Worm (Caenorhabditis elegans) whole organism, L4 larva: Measurements from ENCODE around the gene eif-3.G.
A peak's percentile ranks its signal among the peaks of the same experiment; 100 is the strongest.

Experiments
- F10B5.3 ChIP-seq: sonication (generic microtip); optimal IDR thresholded peaks from 2 replicates; lab custom pipeline; 2016; ENCODE audit warnings: mild to moderate bottlenecking, missing genetic modification characterization, missing compliant biosample characterization
- F26F4.8 ChIP-seq: fragments of 200-800 bp; sonication (Bioruptor generic); conservative IDR thresholded peaks from 2 replicates; pipeline ENCODE4 v1.3.6; 2022; ENCODE audit warnings: missing genetic modification characterization, missing compliant biosample characterization
- F49E8.2 ChIP-seq: sonication (generic microtip); optimal IDR thresholded peaks from 2 replicates; lab custom pipeline; 2016; ENCODE audit warnings: missing compliant biosample characterization, mild to moderate bottlenecking, missing genetic modification characterization, borderline replicate concordance
- T20F7.1 ChIP-seq: fragments of 200-800 bp; sonication (Bioruptor generic); optimal IDR thresholded peaks from 2 replicates; lab custom pipeline; 2018; ENCODE audit warnings: mild to moderate bottlenecking, missing genetic modification characterization, missing compliant biosample characterization
- Y105C5A.15 ChIP-seq: fragments of 200-800 bp; sonication (Bioruptor generic); IDR thresholded peaks from 2 replicates; pipeline ENCODE4 v1.3.6; 2022; ENCODE audit warnings: missing genetic modification characterization, missing compliant biosample characterization
- aha-1 ChIP-seq: fragments of 150-350 bp; peaks from one replicate; lab custom pipeline; 2014; ENCODE audit warnings: missing biosample characterization, missing genetic modification characterization
- aly-2 ChIP-seq: sonication (generic microtip); optimal IDR thresholded peaks from 2 replicates; lab custom pipeline; 2018; ENCODE audit warnings: missing biosample characterization, missing genetic modification characterization
- attf-4 ChIP-seq: sonication (generic microtip); optimal IDR thresholded peaks from 3 replicates; lab custom pipeline; 2017; ENCODE audit warnings: missing biosample characterization, missing genetic modification characterization
- ceh-32 ChIP-seq: sonication (generic microtip); optimal IDR thresholded peaks from 2 replicates; lab custom pipeline; 2016; ENCODE audit warnings: mild to moderate bottlenecking, missing genetic modification characterization, missing compliant biosample characterization; ENCODE audit not compliant: poor library complexity
- ceh-62 ChIP-seq: sonication (generic microtip); optimal IDR thresholded peaks from 2 replicates; lab custom pipeline; 2017; ENCODE audit warnings: missing biosample characterization, missing genetic modification characterization
- cey-2 ChIP-seq: sonication (generic microtip); optimal IDR thresholded peaks from 3 replicates; lab custom pipeline; 2017; ENCODE audit warnings: missing genetic modification characterization, mild to moderate bottlenecking, missing compliant biosample characterization, antibody characterized with exemption, borderline replicate concordance; ENCODE audit not compliant: insufficient read depth
- ctbp-1 ChIP-seq: fragments of 200-800 bp; sonication (Bioruptor generic); IDR thresholded peaks from 2 replicates; pipeline ENCODE4 v1.3.6; 2022; ENCODE audit warnings: missing genetic modification reagents, missing genetic modification characterization, missing compliant biosample characterization
- dmd-9 ChIP-seq: fragments of 200-800 bp; sonication (Bioruptor generic); IDR thresholded peaks from 2 replicates; pipeline ENCODE4 v1.3.6; 2022; ENCODE audit warnings: missing genetic modification reagents, missing genetic modification characterization, missing compliant biosample characterization
- dpl-1 ChIP-seq: fragments of 150-350 bp; optimal IDR thresholded peaks from 2 replicates; lab custom pipeline; 2014; ENCODE audit warnings: missing biosample characterization, missing genetic modification reagents, missing genetic modification characterization
- egl-27 ChIP-seq: sonication (generic microtip); optimal IDR thresholded peaks from 3 replicates; lab custom pipeline; 2017; ENCODE audit warnings: missing biosample characterization, missing genetic modification reagents, missing genetic modification characterization
- egl-43 ChIP-seq: fragments of 200-800 bp; sonication (Bioruptor generic); IDR thresholded peaks from 2 replicates; pipeline ENCODE4 v1.3.6; 2022; ENCODE audit warnings: missing genetic modification reagents, missing genetic modification characterization, missing compliant biosample characterization
- fos-1 ChIP-seq: fragments of 150-350 bp; optimal IDR thresholded peaks from 2 replicates; lab custom pipeline; 2014; ENCODE audit warnings: missing biosample characterization, missing genetic modification characterization
- hif-1 ChIP-seq, 2 experiments: sonication (generic microtip); optimal IDR thresholded peaks; 2 replicates each; lab custom pipeline; 2016 to 2017; ENCODE audit warnings: missing compliant biosample characterization in 2 of 2, missing genetic modification characterization in 2 of 2, missing genetic modification reagents in 2 of 2, missing genotype in 2 of 2, mild to moderate bottlenecking in 1 of 2
- hlh-30 ChIP-seq: sonication (generic microtip); optimal IDR thresholded peaks from 2 replicates; lab custom pipeline; 2017; ENCODE audit warnings: antibody characterized with exemption, mild to moderate bottlenecking, missing genetic modification characterization, missing compliant biosample characterization; ENCODE audit not compliant: insufficient read depth
- hmg-1.1 ChIP-seq: fragments of 200-800 bp; sonication (Bioruptor generic); IDR thresholded peaks from 2 replicates; pipeline ENCODE4 v1.3.6; 2022; ENCODE audit warnings: missing genetic modification reagents, missing genetic modification characterization, missing compliant biosample characterization
- lim-7 ChIP-seq: fragments of 200-800 bp; sonication (Bioruptor generic); IDR thresholded peaks from 2 replicates; pipeline ENCODE4 v1.3.6; 2022; ENCODE audit warnings: missing genetic modification characterization, missing compliant biosample characterization
- lin-13 ChIP-seq: fragments of 150-350 bp; optimal IDR thresholded peaks from 2 replicates; lab custom pipeline; 2014; ENCODE audit warnings: missing biosample characterization, missing genetic modification reagents, missing genetic modification characterization
- lin-15B ChIP-seq: fragments of 150-350 bp; sonication (generic microtip); optimal IDR thresholded peaks from 3 replicates; lab custom pipeline; 2014; ENCODE audit warnings: missing biosample characterization, missing genetic modification characterization
- lin-29 ChIP-seq: fragments of 200-800 bp; sonication (Bioruptor generic); IDR thresholded peaks from 2 replicates; pipeline ENCODE4 v1.3.6; 2022; ENCODE audit warnings: missing genetic modification reagents, missing genetic modification characterization, missing compliant biosample characterization
- lin-38 ChIP-seq: fragments of 200-800 bp; sonication (Bioruptor generic); IDR thresholded peaks from 2 replicates; pipeline ENCODE4 v1.3.6; 2022; ENCODE audit warnings: missing genetic modification reagents, missing genetic modification characterization, missing compliant biosample characterization
- mdt-29 ChIP-seq: fragments of 200-800 bp; sonication (Bioruptor generic); IDR thresholded peaks from 2 replicates; pipeline ENCODE4 v1.3.6; 2022; ENCODE audit warnings: missing genetic modification reagents, missing genetic modification characterization, missing compliant biosample characterization
- mep-1 ChIP-seq: fragments of 150-350 bp; sonication (generic microtip); optimal IDR thresholded peaks from 3 replicates; lab custom pipeline; 2014; ENCODE audit warnings: missing biosample characterization, missing genetic modification characterization
- mes-2 ChIP-seq: sonication (generic microtip); optimal IDR thresholded peaks from 2 replicates; lab custom pipeline; 2016; ENCODE audit warnings: missing genotype, mild to moderate bottlenecking, missing genetic modification characterization, missing compliant biosample characterization; ENCODE audit not compliant: poor library complexity, severe bottlenecking
- nhr-102 ChIP-seq: sonication (generic microtip); optimal IDR thresholded peaks from 2 replicates; lab custom pipeline; 2016; ENCODE audit warnings: mild to moderate bottlenecking, missing genetic modification characterization, moderate library complexity, missing compliant biosample characterization
- nhr-28 ChIP-seq: fragments of 150-350 bp; optimal IDR thresholded peaks from 2 replicates; lab custom pipeline; 2014; ENCODE audit warnings: missing biosample characterization, missing genetic modification characterization
- nhr-41 ChIP-seq: fragments of 200-800 bp; sonication (Bioruptor generic); IDR thresholded peaks from 2 replicates; pipeline ENCODE4 v1.3.6; 2022; ENCODE audit warnings: missing genetic modification reagents, missing genetic modification characterization, missing compliant biosample characterization
- nhr-42 ChIP-seq: fragments of 200-800 bp; sonication (Bioruptor generic); IDR thresholded peaks from 2 replicates; pipeline ENCODE4 v1.3.6; 2022; ENCODE audit warnings: missing genetic modification characterization, missing compliant biosample characterization
- nhr-6 ChIP-seq: fragments of 150-350 bp; optimal IDR thresholded peaks from 2 replicates; lab custom pipeline; 2014; ENCODE audit warnings: missing biosample characterization, missing genetic modification characterization
- nhr-77 ChIP-seq: fragments of 150-350 bp; optimal IDR thresholded peaks from 2 replicates; lab custom pipeline; 2014; ENCODE audit warnings: missing biosample characterization, missing genetic modification characterization
- pha-4 ChIP-seq, 2 experiments: fragments of 150-350 bp in 1 of 2; fragments of 200-800 bp in 1 of 2; sonication (Bioruptor generic) in 1 of 2; IDR thresholded peaks in 1 of 2; optimal IDR thresholded peaks in 1 of 2; 2 replicates each; pipeline versions ENCODE4 v1.3.6 to Lab custom; 2014 to 2022; ENCODE audit warnings: missing genetic modification characterization in 2 of 2, missing genetic modification reagents in 2 of 2, missing biosample characterization in 1 of 2, missing compliant biosample characterization in 1 of 2
- rbr-2 ChIP-seq: sonication (generic microtip); optimal IDR thresholded peaks from 2 replicates; lab custom pipeline; 2016; ENCODE audit warnings: missing genotype, missing genetic modification characterization, missing compliant biosample characterization
- set-16 ChIP-seq: fragments of 200-800 bp; sonication (Bioruptor generic); IDR thresholded peaks from 2 replicates; pipeline ENCODE4 v1.3.6; 2022; ENCODE audit warnings: missing genetic modification reagents, missing genetic modification characterization, missing compliant biosample characterization
- snpc-1.2 ChIP-seq: fragments of 200-800 bp; sonication (Bioruptor generic); IDR thresholded peaks from 2 replicates; pipeline ENCODE4 v1.3.6; 2022; ENCODE audit warnings: missing genetic modification reagents, missing genetic modification characterization, missing compliant biosample characterization
- spr-1 ChIP-seq: sonication (generic microtip); optimal IDR thresholded peaks from 2 replicates; lab custom pipeline; 2016; ENCODE audit warnings: mild to moderate bottlenecking, missing genetic modification characterization, missing compliant biosample characterization
- tra-1 ChIP-seq: fragments of 200-800 bp; sonication (Bioruptor generic); IDR thresholded peaks from 2 replicates; pipeline ENCODE4 v1.3.6; 2022; ENCODE audit warnings: missing genetic modification reagents, missing genetic modification characterization, missing compliant biosample characterization
- unc-130 ChIP-seq: sonication (generic microtip); optimal IDR thresholded peaks from 2 replicates; lab custom pipeline; 2016; ENCODE audit warnings: missing genetic modification reagents, missing genetic modification characterization, missing compliant biosample characterization
- zfp-3 ChIP-seq: fragments of 200-800 bp; sonication (Bioruptor generic); conservative IDR thresholded peaks from 2 replicates; pipeline ENCODE4 v1.3.6; 2022; ENCODE audit warnings: missing genetic modification reagents, missing genetic modification characterization, missing compliant biosample characterization
- zip-11 ChIP-seq: fragments of 200-800 bp; sonication (Bioruptor generic); IDR thresholded peaks from 2 replicates; pipeline ENCODE4 v1.3.6; 2022; ENCODE audit warnings: missing genetic modification characterization, missing compliant biosample characterization
- zip-2 ChIP-seq: fragments of 150-350 bp; optimal IDR thresholded peaks from 2 replicates; lab custom pipeline; 2014; ENCODE audit warnings: missing biosample characterization, missing genetic modification characterization

The eif-3.G gene

ce11 chrII:8451425-8451824 is 8.9 kb downstream of the eif-3.G start:
- TF ChIP-seq hlh-30 (tag; lab: Kevin White, UChicago): peak; percentile 32
- no peak for TF ChIP-seq attf-4 (tag; lab: Kevin White, UChicago)
- TF ChIP-seq set-16: peak; percentile 32; the same call in 1 of the 2 replicates
- TF ChIP-seq F10B5.3 (tag; lab: Kevin White, UChicago): no peak
- TF ChIP-seq aha-1: peak; percentile 100
- peak; percentile 18 for TF ChIP-seq mep-1
- peak; percentile 34; the same call in 1 of the 2 replicates for TF ChIP-seq egl-43 (GFP tag; lab: Robert Waterston, UW)
- TF ChIP-seq hif-1 (tag; optimal IDR thresholded peaks at IDR 0.05; lab: Kevin White, UChicago): peak; percentile 94 to 99
- TF ChIP-seq tra-1 (GFP tag; lab: Robert Waterston, UW): 0 out of 2 replicates have a peak, but pooled peaks have one; percentile 13
- no peak for TF ChIP-seq ceh-32 (tag; lab: Kevin White, UChicago)
- TF ChIP-seq, all 104 proteins: peak for 7

ce11 chrII:8454513-8454912 is 11.9 kb downstream of the eif-3.G start, which contains the start of gene F22B5.5:
Gene F22B5.5 (minus strand): TSS chrII:8454613.
- TF ChIP-seq rbr-2 (tag; lab: Kevin White, UChicago) (no peak), nhr-102 (tag; lab: Kevin White, UChicago) (no peak)

ce11 chrII:8456094-8456493 is 13.5 kb downstream of the eif-3.G start, which contains the start of gene F22B5.6:
Gene F22B5.6 (minus strand): TSS chrII:8456194.
- TF ChIP-seq lin-15B (tag; lab: Kevin White, UChicago) (no peak), mes-2 (tag; lab: Kevin White, UChicago) (no peak), egl-27 (tag; lab: Kevin White, UChicago) (no peak), nhr-102 (tag; lab: Kevin White, UChicago) (no peak), T20F7.1 (GFP tag; lab: Kevin White, UChicago) (no peak), nhr-28 (tag; lab: Kevin White, UChicago) (no peak), nhr-42 (GFP tag; lab: Robert Waterston, UW) (no peak), aly-2 (tag; lab: Kevin White, UChicago) (no peak), lin-29 (GFP tag; lab: Robert Waterston, UW) (no peak), Y105C5A.15 (GFP tag; lab: Robert Waterston, UW) (no peak), lim-7 (GFP tag; lab: Robert Waterston, UW) (no peak), spr-1 (tag; lab: Kevin White, UChicago) (no peak), zip-11 (GFP tag; lab: Robert Waterston, UW) (no peak), F49E8.2 (tag; lab: Kevin White, UChicago) (no peak), dmd-9 (GFP tag; lab: Robert Waterston, UW) (no peak), zip-2 (tag; lab: Kevin White, UChicago) (no peak), hmg-1.1 (GFP tag; lab: Robert Waterston, UW) (no peak), zfp-3 (no peak), nhr-41 (GFP tag; lab: Robert Waterston, UW) (no peak)

- TF ChIP-seq cey-2 (tag; lab: Kevin White, UChicago) (no peak), nhr-6 (tag; lab: Kevin White, UChicago) (no peak), F26F4.8 (no peak), spr-1 (tag; lab: Kevin White, UChicago) (no peak), ctbp-1 (GFP tag; lab: Robert Waterston, UW) (no peak), F10B5.3 (tag; lab: Kevin White, UChicago) (no peak), ceh-62 (tag; lab: Kevin White, UChicago) (no peak), fos-1 (tag; lab: Kevin White, UChicago) (no peak), unc-130 (GFP tag; lab: Kevin White, UChicago) (peak; percentile 21), lin-13 (GFP tag; lab: Kevin White, UChicago) (no peak), aha-1 (no peak), pha-4 (GFP tag; IDR thresholded peaks at IDR 0.05; lab: Robert Waterston, UW) (no peak), pha-4 (tag; optimal IDR thresholded peaks at IDR 0.05; lab: Kevin White, UChicago) (no peak), egl-43 (GFP tag; lab: Robert Waterston, UW) (no peak), mdt-29 (GFP tag; lab: Robert Waterston, UW) (no peak), nhr-77 (no peak), snpc-1.2 (no peak), dpl-1 (peak; percentile 13), lin-38 (0 out of 2 replicates have a peak, but pooled peaks have one; percentile 22)
- TF ChIP-seq, all 104 proteins: peak for 3
Observed at ce11 chrII:8456681-8457389, 14.3 kb downstream of the eif-3.G start.
